Worm (Caenorhabditis elegans): ENCODE results near the gene hlh-30.

- TF ChIP-seq nhr-12 (tag; optimal IDR thresholded peaks at IDR 0.05) (no peak), fkh-10 (GFP tag; optimal IDR thresholded peaks at IDR 0.05) (no peak), skn-1 (tag; optimal IDR thresholded peaks at IDR 0.05) (no peak), egl-5 (tag; optimal IDR thresholded peaks at IDR 0.05) (no peak), lin-39 (tag; optimal IDR thresholded peaks at IDR 0.05) (no peak), elt-1 (tag; optimal IDR thresholded peaks at IDR 0.05) (no peak), zag-1 (tag; optimal IDR thresholded peaks at IDR 0.05) (no peak), nhr-76 (tag; optimal IDR thresholded peaks at IDR 0.05) (no peak), aly-2 (tag; optimal IDR thresholded peaks at IDR 0.05) (no peak), elt-3 (tag; optimal IDR thresholded peaks at IDR 0.05) (no peak), mdl-1 (tag; optimal IDR thresholded peaks at IDR 0.05) (no peak), unc-39 (tag; optimal IDR thresholded peaks at IDR 0.05) (no peak)
These were observed 36.1 kb upstream of the hlh-30 start for ce11 chrIV:4070810-4071209.

Data from whole organism, L3 larva.